Worm (Caenorhabditis elegans) whole organism, midembryonic: ENCODE data around the gene F13H8.1.

ENCODE experiments used
- T22C8.4 ChIP-seq: fragments of 200-800 bp; sonication (Bioruptor generic); IDR thresholded peaks from 2 replicates; pipeline ENCODE4 v1.3.6; 2022; ENCODE audit warnings: missing genetic modification characterization, missing compliant biosample characterization
- cog-1 ChIP-seq: sonication (generic microtip); optimal IDR thresholded peaks from 2 replicates; lab custom pipeline; 2016; ENCODE audit warnings: missing genetic modification characterization, missing compliant biosample characterization
- flt-1 ChIP-seq: fragments of 200-800 bp; sonication (Bioruptor generic); IDR thresholded peaks from 2 replicates; pipeline ENCODE4 v1.3.6; 2022; ENCODE audit warnings: missing genetic modification characterization, missing compliant biosample characterization
- klf-2 ChIP-seq: fragments of 200-800 bp; sonication (Bioruptor generic); conservative IDR thresholded peaks from 2 replicates; pipeline ENCODE4 v1.3.6; 2022; ENCODE audit warnings: missing genetic modification reagents, missing genetic modification characterization, missing compliant biosample characterization
- med-1 ChIP-seq: sonication (generic microtip); optimal IDR thresholded peaks from 2 replicates; lab custom pipeline; 2017; ENCODE audit warnings: missing genetic modification characterization, mild to moderate bottlenecking, missing compliant biosample characterization, antibody characterized with exemption, missing genetic modification reagents; ENCODE audit not compliant: insufficient read depth
- ref-1 ChIP-seq: fragments of 200-800 bp; sonication (Bioruptor generic); conservative IDR thresholded peaks from 2 replicates; pipeline ENCODE4 v1.3.6; 2022; ENCODE audit warnings: missing genetic modification reagents, missing genetic modification characterization, missing compliant biosample characterization
- tab-1 ChIP-seq: fragments of 200-800 bp; sonication (Bioruptor generic); IDR thresholded peaks from 2 replicates; pipeline ENCODE4 v1.3.6; 2022; ENCODE audit warnings: missing genetic modification characterization, missing compliant biosample characterization
- ztf-23 ChIP-seq: fragments of 200-800 bp; sonication (Bioruptor generic); IDR thresholded peaks from 2 replicates; pipeline ENCODE4 v1.3.6; 2022; ENCODE audit warnings: missing genetic modification reagents, missing genetic modification characterization, missing compliant biosample characterization
- ztf-29 ChIP-seq: fragments of 200-800 bp; sonication (Bioruptor generic); IDR thresholded peaks from 2 replicates; pipeline ENCODE4 v1.3.6; 2022; ENCODE audit warnings: missing genetic modification reagents, missing genetic modification characterization, missing compliant biosample characterization

Gene F13H8.1

DNA sequence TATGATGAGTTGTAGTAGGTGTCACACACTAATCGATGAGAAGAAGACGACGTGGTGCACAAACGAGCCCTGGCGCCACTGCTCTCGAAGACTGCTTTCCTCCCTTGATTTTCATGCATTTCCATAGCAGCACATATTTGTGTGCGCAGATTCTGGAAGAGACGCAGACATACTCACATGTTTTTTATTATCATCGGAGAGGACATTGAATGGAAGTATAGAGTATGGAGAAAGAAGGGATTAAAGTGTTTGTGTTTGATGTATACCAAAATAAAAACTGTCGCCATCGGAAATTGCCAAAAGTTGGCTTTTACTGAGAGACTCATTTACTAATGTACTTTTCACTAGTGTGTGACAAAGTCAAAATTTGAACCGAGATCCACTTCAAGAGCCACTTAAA is 11.1 kb downstream of the F13H8.1 start, which contains the start of gene mps-1:
Gene mps-1, minus strand, starts transcription at position 101 of the 400 bp plus-strand sequence.
- no peak for TF ChIP-seq med-1
- no peak for TF ChIP-seq flt-1 (GFP tag; lab: Robert Waterston, UW)
- no peak for TF ChIP-seq ref-1
- TF ChIP-seq klf-2 (GFP tag; lab: Robert Waterston, UW) = no peak
- TF ChIP-seq cog-1 (tag; lab: Kevin White, UChicago) = no peak
- TF ChIP-seq ztf-23 (GFP tag; lab: Robert Waterston, UW) = no peak
- no peak for TF ChIP-seq tab-1 (GFP tag; lab: Robert Waterston, UW)
- no peak for TF ChIP-seq T22C8.4 (GFP tag; lab: Robert Waterston, UW)
- no peak for TF ChIP-seq ztf-29 (GFP tag; lab: Robert Waterston, UW)

- TF ChIP-seq ref-1 (no peak), klf-2 (GFP tag; lab: Robert Waterston, UW) (no peak), T22C8.4 (GFP tag; lab: Robert Waterston, UW) (no peak), ztf-29 (GFP tag; lab: Robert Waterston, UW) (no peak), tab-1 (GFP tag; lab: Robert Waterston, UW) (no peak), cog-1 (tag; lab: Kevin White, UChicago) (no peak), ztf-23 (GFP tag; lab: Robert Waterston, UW) (no peak)
These were observed 20.1 kb downstream of the F13H8.1 start, which contains the start of gene C29F5.1 for ce11 chrII:6303209-6303740. TSS of gene C29F5.1 (plus strand) at chrII:6303525.

DNA sequence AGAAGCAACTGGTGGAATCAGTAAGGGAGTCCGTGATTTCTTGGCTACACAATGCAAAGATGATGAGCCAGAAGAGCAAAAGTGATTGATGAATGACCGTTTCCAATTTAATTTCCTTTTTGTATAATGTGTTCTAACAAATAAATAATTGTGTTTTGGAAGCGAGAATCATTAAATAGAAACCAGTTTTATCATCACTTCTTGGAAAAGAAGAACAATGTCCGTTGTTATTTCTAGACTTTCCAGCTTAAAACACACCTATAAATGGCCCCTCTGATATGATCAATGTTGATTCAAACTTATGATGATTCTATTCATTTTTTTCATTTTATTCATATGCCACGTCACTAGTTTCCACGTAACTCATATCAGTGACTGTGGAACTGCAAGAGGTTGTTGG is 22.9 kb downstream of the F13H8.1 start, which contains the start of gene C29F5.8:
Gene C29F5.8, plus strand, starts transcription at position 301 of the 400 bp plus-strand sequence.
- TF ChIP-seq T22C8.4 (GFP tag; lab: Robert Waterston, UW) (no peak), ref-1 (no peak), tab-1 (GFP tag; lab: Robert Waterston, UW) (no peak), ztf-23 (GFP tag; lab: Robert Waterston, UW) (no peak), klf-2 (GFP tag; lab: Robert Waterston, UW) (no peak), ztf-29 (GFP tag; lab: Robert Waterston, UW) (no peak), med-1 (no peak), flt-1 (GFP tag; lab: Robert Waterston, UW) (no peak), cog-1 (tag; lab: Kevin White, UChicago) (no peak)

DNA sequence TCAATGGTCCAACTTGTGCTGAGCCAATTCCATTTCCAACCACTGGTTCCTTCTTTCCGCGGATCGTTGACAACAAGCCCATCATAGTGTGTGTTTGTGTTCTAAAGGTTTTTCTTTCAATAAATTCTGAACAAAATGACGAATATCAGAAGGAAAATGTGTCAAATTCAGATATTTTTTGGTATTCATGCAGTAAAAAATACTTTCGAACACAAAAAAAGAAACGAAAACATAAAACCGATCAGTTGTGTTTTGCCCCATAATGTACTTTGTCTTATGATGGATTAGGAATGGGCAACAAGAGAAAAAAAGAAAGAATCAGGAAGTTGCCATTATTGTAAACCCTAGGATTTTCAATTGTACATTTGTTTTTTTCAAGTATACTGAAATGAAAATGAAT is 26.0 kb downstream of the F13H8.1 start, which contains the start of gene glb-10:
Gene glb-10, minus strand, starts transcription at position 101 of the 400 bp plus-strand sequence.
- TF ChIP-seq cog-1 (tag; lab: Kevin White, UChicago) = no peak
- TF ChIP-seq T22C8.4 (GFP tag; lab: Robert Waterston, UW) = no peak
- no peak for TF ChIP-seq ztf-23 (GFP tag; lab: Robert Waterston, UW)
- no peak for TF ChIP-seq ztf-29 (GFP tag; lab: Robert Waterston, UW)
- no peak for TF ChIP-seq klf-2 (GFP tag; lab: Robert Waterston, UW)
- TF ChIP-seq tab-1 (GFP tag; lab: Robert Waterston, UW) = no peak

DNA sequence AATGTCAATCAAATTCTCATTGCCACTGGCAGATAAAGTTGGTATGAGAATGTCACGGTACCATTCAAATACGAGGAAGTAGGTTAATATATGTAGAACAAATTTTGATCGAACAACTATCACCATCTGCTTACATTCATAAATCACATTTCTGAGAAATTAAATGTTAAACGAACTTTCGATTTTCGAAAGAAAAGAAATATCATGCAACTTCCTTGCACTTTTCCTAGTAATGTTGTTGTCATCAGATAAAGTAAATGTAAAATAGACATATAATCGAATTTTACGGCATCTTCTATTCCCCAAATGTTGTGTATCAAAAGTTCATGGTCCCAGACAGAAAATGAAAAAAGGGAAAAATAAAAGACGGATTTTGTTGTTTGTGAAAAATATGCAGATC is 28.3 kb downstream of the F13H8.1 start:
- TF ChIP-seq ztf-23 (GFP tag; lab: Robert Waterston, UW) = no peak
- TF ChIP-seq T22C8.4 (GFP tag; lab: Robert Waterston, UW) = no peak
- TF ChIP-seq ztf-29 (GFP tag; lab: Robert Waterston, UW) = no peak
- TF ChIP-seq med-1 = no peak
- no peak for TF ChIP-seq cog-1 (tag; lab: Kevin White, UChicago)
- no peak for TF ChIP-seq tab-1 (GFP tag; lab: Robert Waterston, UW)
- no peak for TF ChIP-seq ref-1
- no peak for TF ChIP-seq flt-1 (GFP tag; lab: Robert Waterston, UW)
- TF ChIP-seq klf-2 (GFP tag; lab: Robert Waterston, UW) = no peak

ce11 chrII:6311888-6312287 is 28.7 kb downstream of the F13H8.1 start:
- TF ChIP-seq ztf-29 (GFP tag; lab: Robert Waterston, UW) (no peak), klf-2 (GFP tag; lab: Robert Waterston, UW) (no peak), ref-1 (no peak), ztf-23 (GFP tag; lab: Robert Waterston, UW) (no peak), med-1 (no peak), T22C8.4 (GFP tag; lab: Robert Waterston, UW) (no peak), tab-1 (GFP tag; lab: Robert Waterston, UW) (no peak), flt-1 (GFP tag; lab: Robert Waterston, UW) (no peak), cog-1 (tag; lab: Kevin White, UChicago) (no peak)

- no peak for TF ChIP-seq tab-1 (GFP tag; lab: Robert Waterston, UW)
- TF ChIP-seq flt-1 (GFP tag; lab: Robert Waterston, UW) = no peak
- TF ChIP-seq T22C8.4 (GFP tag; lab: Robert Waterston, UW) = no peak; the same call in 1 of the 2 replicates
- TF ChIP-seq cog-1 (tag; lab: Kevin White, UChicago) = no peak
- TF ChIP-seq med-1 = no peak
- no peak for TF ChIP-seq klf-2 (GFP tag; lab: Robert Waterston, UW)
- TF ChIP-seq ztf-23 (GFP tag; lab: Robert Waterston, UW) = no peak
- TF ChIP-seq ref-1 = no peak
- no peak for TF ChIP-seq ztf-29 (GFP tag; lab: Robert Waterston, UW)
These were observed 37.6 kb downstream of the F13H8.1 start, which contains the start of gene efr-3 for ce11 chrII:6320655-6321388. TSS of gene efr-3 (minus strand) at chrII:6321159.

DNA sequence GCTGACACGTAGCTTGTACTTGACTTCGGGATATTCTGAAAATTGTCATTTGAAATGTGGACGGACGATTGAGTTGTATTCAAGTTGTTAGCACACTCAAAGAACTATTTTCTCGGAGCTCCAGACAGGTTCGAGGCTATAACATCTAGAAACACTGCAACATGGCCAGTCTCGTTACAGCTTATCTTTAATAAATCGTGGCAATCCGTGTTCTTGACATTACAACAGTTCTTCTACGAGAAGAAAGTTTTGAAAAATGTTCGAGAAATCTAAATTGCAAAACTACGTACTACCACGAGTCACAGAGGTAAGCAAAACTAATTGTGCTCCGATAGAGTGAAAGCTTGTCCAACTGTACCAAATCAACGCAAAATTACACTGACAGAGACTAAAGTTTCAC is 38.9 kb downstream of the F13H8.1 start:
- no peak for TF ChIP-seq ref-1
- no peak for TF ChIP-seq cog-1 (tag; lab: Kevin White, UChicago)
- TF ChIP-seq T22C8.4 (GFP tag; lab: Robert Waterston, UW) = no peak
- TF ChIP-seq tab-1 (GFP tag; lab: Robert Waterston, UW) = no peak
- TF ChIP-seq ztf-23 (GFP tag; lab: Robert Waterston, UW) = no peak
- no peak for TF ChIP-seq flt-1 (GFP tag; lab: Robert Waterston, UW)
- no peak for TF ChIP-seq klf-2 (GFP tag; lab: Robert Waterston, UW)
- no peak for TF ChIP-seq med-1
- TF ChIP-seq ztf-29 (GFP tag; lab: Robert Waterston, UW) = no peak

DNA sequence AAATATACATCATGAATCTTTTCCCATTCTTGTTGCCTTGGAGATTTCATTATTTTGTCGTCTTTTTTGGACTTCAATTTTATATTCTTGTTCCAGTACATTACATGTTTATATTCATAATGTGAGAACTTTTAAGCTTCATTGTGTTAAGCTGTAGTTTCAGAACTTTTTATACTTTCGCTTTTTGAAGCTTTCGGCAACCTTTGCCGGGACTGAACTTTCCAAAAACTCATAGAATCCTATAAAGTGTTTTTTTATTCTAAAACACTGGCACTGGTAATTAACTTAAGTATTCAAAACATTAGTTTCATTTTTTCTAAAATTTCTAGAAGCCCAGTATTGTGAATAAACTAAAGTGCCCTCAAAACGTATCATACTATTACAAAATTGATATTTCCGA is 39.8 kb downstream of the F13H8.1 start, which contains the start of gene C32D5.4:
Gene C32D5.4, minus strand, starts transcription at position 101 of the 400 bp plus-strand sequence.
- TF ChIP-seq ztf-29 (GFP tag; lab: Robert Waterston, UW) (no peak), tab-1 (GFP tag; lab: Robert Waterston, UW) (no peak), ztf-23 (GFP tag; lab: Robert Waterston, UW) (no peak), cog-1 (tag; lab: Kevin White, UChicago) (no peak), klf-2 (GFP tag; lab: Robert Waterston, UW) (no peak), ref-1 (no peak), T22C8.4 (GFP tag; lab: Robert Waterston, UW) (no peak), med-1 (no peak), flt-1 (GFP tag; lab: Robert Waterston, UW) (no peak)
